Fruit fly (Drosophila melanogaster): ENCODE results near the gene CG17030.

The CG17030 gene

DNA sequence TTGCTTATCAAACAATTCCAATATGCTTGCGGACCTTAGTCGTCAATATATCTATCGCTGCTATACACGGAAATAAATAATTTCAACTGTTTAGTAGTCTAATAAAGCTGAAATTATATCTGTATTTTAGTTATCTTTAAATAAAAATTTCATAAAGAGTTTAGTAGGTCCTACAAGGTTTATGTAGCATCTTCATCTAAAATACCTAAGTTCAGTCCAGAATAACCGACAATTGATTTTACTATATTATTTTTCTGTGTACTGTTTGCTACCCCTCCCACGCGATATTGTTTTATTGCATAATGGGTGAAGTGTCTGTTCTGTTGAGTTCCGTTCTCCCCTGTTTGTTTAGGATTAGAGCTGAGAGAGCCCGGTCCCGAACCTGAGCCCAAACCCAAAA is 37.0 kb upstream of the CG17030 start (continued):
- TF ChIP-seq twi (tag; optimal IDR thresholded peaks at IDR 0.05) = no peak
- no peak for TF ChIP-seq HmgD (GFP tag; optimal IDR thresholded peaks at IDR 0.05)
- TF ChIP-seq CG15479 (GFP tag; optimal IDR thresholded peaks at IDR 0.05) = no peak
- no peak for TF ChIP-seq B-H2 (GFP tag; optimal IDR thresholded peaks at IDR 0.05)
- no peak for TF ChIP-seq Bdp1 (GFP tag; optimal IDR thresholded peaks at IDR 0.05)
- TF ChIP-seq CG10654 (GFP tag; optimal IDR thresholded peaks at IDR 0.05) = no peak
- no peak for TF ChIP-seq cg (GFP tag; optimal IDR thresholded peaks at IDR 0.05)
- TF ChIP-seq p53 (GFP tag; optimal IDR thresholded peaks at IDR 0.05) = no peak
- 0 out of 2 replicates have a peak, but pooled peaks have one; percentile 14 for TF ChIP-seq Ptx1 (GFP tag; IDR thresholded peaks at IDR 0.05)
- TF ChIP-seq Hr3 (GFP tag; optimal IDR thresholded peaks at IDR 0.05) = peak; percentile 20
- no peak for TF ChIP-seq al (GFP tag; IDR thresholded peaks at IDR 0.05)
- peak; percentile 26 for TF ChIP-seq CG4424 (GFP tag; optimal IDR thresholded peaks at IDR 0.05)
- TF ChIP-seq hb (GFP tag; IDR thresholded peaks at IDR 0.05; ENCODE audit: partially characterized antibody) = no peak
- no peak for TF ChIP-seq CG6854 (GFP tag; optimal IDR thresholded peaks at IDR 0.05)
- no peak for TF ChIP-seq CG32772 (GFP tag; IDR thresholded peaks at IDR 0.05)
- no peak for TF ChIP-seq zen2 (GFP tag; IDR thresholded peaks at IDR 0.05; ENCODE audit: partially characterized antibody)
- no peak for TF ChIP-seq D19B (GFP tag; optimal IDR thresholded peaks at IDR 0.05)
- no peak for TF ChIP-seq stc (GFP tag; IDR thresholded peaks at IDR 0.05)
- no peak for TF ChIP-seq NFAT (GFP tag; IDR thresholded peaks at IDR 0.05)
- no peak for TF ChIP-seq ind (GFP tag; optimal IDR thresholded peaks at IDR 0.05)
- no peak for TF ChIP-seq CG7987 (GFP tag; optimal IDR thresholded peaks at IDR 0.05)
- no peak for TF ChIP-seq gt (GFP tag; IDR thresholded peaks at IDR 0.05)
- no peak for TF ChIP-seq chinmo (GFP tag; IDR thresholded peaks at IDR 0.05; ENCODE audit: partially characterized antibody)
- no peak for TF ChIP-seq CG11085 (GFP tag; IDR thresholded peaks at IDR 0.05)
- TF ChIP-seq zfh1 (GFP tag; IDR thresholded peaks at IDR 0.05) = 0 out of 3 replicates have a peak, but pooled peaks have one; percentile 42
- TF ChIP-seq CG1647 (GFP tag; optimal IDR thresholded peaks at IDR 0.05) = no peak
- no peak for TF ChIP-seq CG11695 (GFP tag; IDR thresholded peaks at IDR 0.05)
- TF ChIP-seq sima (GFP tag; optimal IDR thresholded peaks at IDR 0.05) = no peak
- TF ChIP-seq shn (GFP tag; optimal IDR thresholded peaks at IDR 0.05) = no peak
- peak; percentile 30 for TF ChIP-seq unpg (GFP tag; optimal IDR thresholded peaks at IDR 0.05)
- no peak for TF ChIP-seq CG11560 (tag; IDR thresholded peaks at IDR 0.05)
- TF ChIP-seq lola (GFP tag; optimal IDR thresholded peaks at IDR 0.05) = peak in 1 of 3 experiments; percentile 75
- peak; percentile 57; the same call in 2 of the 3 replicates for TF ChIP-seq row (GFP tag; IDR thresholded peaks at IDR 0.05)
- no peak for TF ChIP-seq Dref (GFP tag; IDR thresholded peaks at IDR 0.05)
- TF ChIP-seq Sox102F (GFP tag; optimal IDR thresholded peaks at IDR 0.05) = peak; percentile 28
- TF ChIP-seq HmgZ (tag; optimal IDR thresholded peaks at IDR 0.05) = no peak
- TF ChIP-seq Gug (GFP tag; IDR thresholded peaks at IDR 0.05) = no peak
- TF ChIP-seq Mrtf (GFP tag; IDR thresholded peaks at IDR 0.05) = no peak
- no peak for TF ChIP-seq Optix (GFP tag; IDR thresholded peaks at IDR 0.05)
- peak; percentile 46 for TF ChIP-seq CG16815 (GFP tag; optimal IDR thresholded peaks at IDR 0.05)
- TF ChIP-seq CG6813 (GFP tag; optimal IDR thresholded peaks at IDR 0.05) = no peak
- TF ChIP-seq tna (GFP tag; IDR thresholded peaks at IDR 0.05; ENCODE audit: partially characterized antibody) = no peak
- TF ChIP-seq fd64A (GFP tag; optimal IDR thresholded peaks at IDR 0.05) = no peak
- TF ChIP-seq disco-r (GFP tag; optimal IDR thresholded peaks at IDR 0.05) = no peak
- no peak for TF ChIP-seq pfk (GFP tag; optimal IDR thresholded peaks at IDR 0.05)
- no peak for TF ChIP-seq Doc3 (GFP tag; IDR thresholded peaks at IDR 0.05; ENCODE audit: partially characterized antibody)
- TF ChIP-seq CG14965 (GFP tag; optimal IDR thresholded peaks at IDR 0.05; ENCODE audit: borderline replicate concordance) = no peak
- no peak; the same call in 2 of the 3 replicates for TF ChIP-seq croc (GFP tag; conservative IDR thresholded peaks at IDR 0.05)
- TF ChIP-seq MESR4 (GFP tag; optimal IDR thresholded peaks at IDR 0.05) = no peak
- TF ChIP-seq Hsf (GFP tag; optimal IDR thresholded peaks at IDR 0.05) = peak; percentile 17
- TF ChIP-seq da (GFP tag; optimal IDR thresholded peaks at IDR 0.05) = no peak
- no peak for TF ChIP-seq CG2120 (GFP tag; optimal IDR thresholded peaks at IDR 0.05)

Measured in whole organism, embryonic.